Worm (Caenorhabditis elegans) whole organism, L4 larva: Measurements from ENCODE around the gene T24E12.2.

ENCODE experiments used
- ces-1 ChIP-seq: fragments of 150-350 bp; sonication (generic microtip); optimal IDR thresholded peaks from 4 replicates; lab custom pipeline; 2014; ENCODE audit warnings: missing biosample characterization, missing genetic modification reagents, missing genetic modification characterization
- lin-15B ChIP-seq: fragments of 150-350 bp; sonication (generic microtip); optimal IDR thresholded peaks from 3 replicates; lab custom pipeline; 2014; ENCODE audit warnings: missing biosample characterization, missing genetic modification characterization
- nhr-77 ChIP-seq: fragments of 150-350 bp; optimal IDR thresholded peaks from 2 replicates; lab custom pipeline; 2014; ENCODE audit warnings: missing biosample characterization, missing genetic modification characterization
- pha-4 ChIP-seq, 2 experiments: fragments of 150-350 bp in 1 of 2; fragments of 200-800 bp in 1 of 2; sonication (Bioruptor generic) in 1 of 2; IDR thresholded peaks in 1 of 2; optimal IDR thresholded peaks in 1 of 2; 2 replicates each; pipeline versions ENCODE4 v1.3.6 to Lab custom; 2014 to 2022; ENCODE audit warnings: missing genetic modification characterization in 2 of 2, missing genetic modification reagents in 2 of 2, missing biosample characterization in 1 of 2, missing compliant biosample characterization in 1 of 2
- unc-130 ChIP-seq: sonication (generic microtip); optimal IDR thresholded peaks from 2 replicates; lab custom pipeline; 2016; ENCODE audit warnings: missing genetic modification reagents, missing genetic modification characterization, missing compliant biosample characterization
- unc-62 ChIP-seq, 3 experiments: fragments of 150-350 bp in 1 of 3; sonication (generic microtip); optimal IDR thresholded peaks in 2 of 3; peaks in 1 of 3; 1 replicate in 1 of 3; 2 replicates in 2 of 3; lab custom pipeline; 2014 to 2017; ENCODE audit warnings: missing biosample characterization in 3 of 3, missing genetic modification characterization in 3 of 3, missing genetic modification reagents in 3 of 3, missing genotype in 1 of 3

ce11 chrII:3795323-3795722 is 12.6 kb downstream of the T24E12.2 start, which contains the start of gene Y8A9A.2:
- TF ChIP-seq ces-1 (GFP tag; lab: Kevin White, UChicago) (no peak), unc-62 (GFP tag; optimal IDR thresholded peaks at IDR 0.05 in 1 of 2; lab: Kevin White, UChicago) (no peak), unc-62 (tag; optimal IDR thresholded peaks at IDR 0.05; lab: Kevin White, UChicago) (no peak), pha-4 (GFP tag; IDR thresholded peaks at IDR 0.05; lab: Robert Waterston, UW) (no peak), pha-4 (tag; optimal IDR thresholded peaks at IDR 0.05; lab: Kevin White, UChicago) (no peak), unc-130 (GFP tag; lab: Kevin White, UChicago) (no peak), lin-15B (tag; lab: Kevin White, UChicago) (no peak), nhr-77 (no peak)
